Worm (Caenorhabditis elegans) whole organism, L4/young adult: ENCODE measurements around the gene W03C9.6.

Experiments
- W03F9.2 ChIP-seq: fragments of 150-350 bp; optimal IDR thresholded peaks from 2 replicates; lab custom pipeline; 2014; ENCODE audit warnings: missing biosample characterization, missing genetic modification characterization
- dao-5 ChIP-seq: sonication (generic microtip); optimal IDR thresholded peaks from 2 replicates; lab custom pipeline; 2016; ENCODE audit warnings: missing genotype, missing genetic modification characterization, moderate library complexity, missing compliant biosample characterization
- him-1 ChIP-seq: sonication (generic microtip); optimal IDR thresholded peaks from 2 replicates; lab custom pipeline; 2016; ENCODE audit warnings: missing genotype, missing genetic modification reagents, missing genetic modification characterization, missing compliant biosample characterization

- TF ChIP-seq him-1 (no peak), dao-5 (tag; lab: Kevin White, UChicago) (no peak), W03F9.2 (no peak)
Measured at ce11 chrII:11964847-11965246, 10.5 kb downstream of the W03C9.6 start.
